Fruit fly (Drosophila melanogaster): Measurements from ENCODE around the gene TotF.

The TotF gene

dm6 chr2L:19869937-19870336, 42.2 kb downstream of the TotF start (continued):
- TF ChIP-seq CG9437 (GFP tag; optimal IDR thresholded peaks at IDR 0.05) (no peak), Hey (tag; optimal IDR thresholded peaks at IDR 0.05) (no peak), CG10321 (GFP tag; IDR thresholded peaks at IDR 0.05) (no peak), tap (tag; optimal IDR thresholded peaks at IDR 0.05) (peak; percentile 57), amos (GFP tag; IDR thresholded peaks at IDR 0.05; ENCODE audit: partially characterized antibody) (no peak), CG10366 (GFP tag; IDR thresholded peaks at IDR 0.05) (peak; percentile 85), CG12942 (GFP tag; optimal IDR thresholded peaks at IDR 0.05) (peak; percentile 26), Elba2 (GFP tag; optimal IDR thresholded peaks at IDR 0.05) (no peak), bsh (GFP tag; optimal IDR thresholded peaks at IDR 0.05) (peak in 1 of 2 experiments; percentile 70), pan (optimal IDR thresholded peaks at IDR 0.05) (no peak), pan (GFP tag; optimal IDR thresholded peaks at IDR 0.05 in 1 of 2, IDR thresholded peaks at IDR 0.05 in 1 of 2) (peak in 1 of 2 experiments; percentile 91), CG32532 (GFP tag; IDR thresholded peaks at IDR 0.05) (peak; percentile 87), Pdp1 (GFP tag; optimal IDR thresholded peaks at IDR 0.05) (peak in 1 of 2 experiments; percentile 80), Blimp-1 (GFP tag; optimal IDR thresholded peaks at IDR 0.05) (peak; percentile 72), Dek (tag; optimal IDR thresholded peaks at IDR 0.05) (no peak), sens-2 (GFP tag; IDR thresholded peaks at IDR 0.05) (peak; percentile 75), CG17802 (tag; optimal IDR thresholded peaks at IDR 0.05) (peak; percentile 14), BEAF-32 (GFP tag; optimal IDR thresholded peaks at IDR 0.05) (no peak), ac (GFP tag; optimal IDR thresholded peaks at IDR 0.05) (no peak), CG15073 (GFP tag; optimal IDR thresholded peaks at IDR 0.05) (no peak), ttk (GFP tag; IDR thresholded peaks at IDR 0.05) (peak; percentile 80), CG10462 (GFP tag; optimal IDR thresholded peaks at IDR 0.05) (peak; percentile 35), CG8944 (GFP tag; optimal IDR thresholded peaks at IDR 0.05) (peak; percentile 64), Bdp1 (GFP tag; optimal IDR thresholded peaks at IDR 0.05) (peak; percentile 14), lmd (GFP tag; IDR thresholded peaks at IDR 0.05) (peak; percentile 89), aop (GFP tag; IDR thresholded peaks at IDR 0.05) (no peak), gt (GFP tag; IDR thresholded peaks at IDR 0.05) (0 out of 2 replicates have a peak, but pooled peaks have one; percentile 14), onecut (GFP tag; IDR thresholded peaks at IDR 0.05) (no peak), toy (GFP tag; IDR thresholded peaks at IDR 0.05) (peak; percentile 75), ATbp (GFP tag; optimal IDR thresholded peaks at IDR 0.05) (no peak), hkb (optimal IDR thresholded peaks at IDR 0.05) (no peak), hkb (GFP tag; IDR thresholded peaks at IDR 0.05) (peak; percentile 83)

DNA sequence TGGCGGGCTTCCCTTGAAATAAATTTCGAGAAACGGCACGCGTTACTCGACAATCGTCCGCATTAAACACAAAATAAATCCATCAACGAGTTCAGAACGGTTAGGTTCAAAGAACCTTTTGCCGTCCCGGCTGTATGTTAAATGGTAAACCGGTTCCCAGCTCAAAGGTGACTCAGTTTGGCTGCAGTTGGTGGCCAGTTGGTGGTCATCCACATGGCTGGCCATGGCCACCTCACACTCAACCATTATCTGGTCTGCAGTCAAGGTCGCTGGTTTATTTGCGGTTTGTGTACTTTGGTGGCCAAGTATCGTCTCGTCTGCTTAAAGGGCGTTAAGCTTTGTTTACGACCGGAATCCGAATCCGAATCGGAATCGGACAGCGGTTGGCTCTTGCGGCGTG, 42.7 kb downstream of the TotF start:
- TF ChIP-seq CG15269 (tag; optimal IDR thresholded peaks at IDR 0.05) (peak; percentile 42), fd64A (GFP tag; optimal IDR thresholded peaks at IDR 0.05) (no peak), Neu2 (GFP tag; optimal IDR thresholded peaks at IDR 0.05; ENCODE audit: borderline replicate concordance) (peak; percentile 90), CG6175 (GFP tag; IDR thresholded peaks at IDR 0.05) (no peak), tll (GFP tag; optimal IDR thresholded peaks at IDR 0.05) (peak in 1 of 2 experiments; percentile 79), CG13287 (GFP tag; IDR thresholded peaks at IDR 0.05; ENCODE audit: partially characterized antibody) (no peak), chinmo (GFP tag; IDR thresholded peaks at IDR 0.05; ENCODE audit: partially characterized antibody) (peak; percentile 71; the same call in 1 of the 4 replicates), Hr39 (optimal IDR thresholded peaks at IDR 0.05) (no peak), kni (GFP tag; optimal IDR thresholded peaks at IDR 0.05) (peak; percentile 64), Xrp1 (GFP tag; IDR thresholded peaks at IDR 0.05) (no peak), CG2199 (GFP tag; IDR thresholded peaks at IDR 0.05) (0 out of 3 replicates have a peak, but pooled peaks have one; percentile 21)

All from whole organism, embryonic.